Worm (Caenorhabditis elegans): Measurements from ENCODE around the gene srg-61.

The srg-61 gene

ce11 chrV:2718688-2719185 lies 21.4 kb downstream of the srg-61 start, which contains the start of gene srt-29:
srt-29 (minus strand) TSS chrV:2719135.
- TF ChIP-seq fkh-6 (tag; optimal IDR thresholded peaks at IDR 0.05) (no peak), pqm-1 (tag; optimal IDR thresholded peaks at IDR 0.05) (no peak), sox-2 (GFP tag; IDR thresholded peaks at IDR 0.05) (no peak), C08G9.2 (tag; optimal IDR thresholded peaks at IDR 0.05) (peak; percentile 7), gmeb-2 (tag; optimal IDR thresholded peaks at IDR 0.05) (no peak), tbx-2 (tag; optimal IDR thresholded peaks at IDR 0.05) (no peak), syd-9 (tag; optimal IDR thresholded peaks at IDR 0.05) (no peak), F13H6.1 (tag; optimal IDR thresholded peaks at IDR 0.05) (no peak), T23F11.4 (GFP tag; optimal IDR thresholded peaks at IDR 0.05) (no peak)

- no peak for TF ChIP-seq ceh-24 (tag; optimal IDR thresholded peaks at IDR 0.05)
- no peak for TF ChIP-seq che-1 (tag; optimal IDR thresholded peaks at IDR 0.05)
- TF ChIP-seq fax-1 (tag; optimal IDR thresholded peaks at IDR 0.05), result no peak
- no peak for TF ChIP-seq hlh-30 (tag; optimal IDR thresholded peaks at IDR 0.05; ENCODE audit: insufficient read depth)
- no peak for TF ChIP-seq gmeb-2 (tag; optimal IDR thresholded peaks at IDR 0.05)
- no peak for TF ChIP-seq sox-2 (GFP tag; IDR thresholded peaks at IDR 0.05)
- TF ChIP-seq pha-2 (tag; optimal IDR thresholded peaks at IDR 0.05), result no peak
- no peak for TF ChIP-seq rnt-1 (tag; optimal IDR thresholded peaks at IDR 0.05)
- no peak for TF ChIP-seq ahr-1 (tag; optimal IDR thresholded peaks at IDR 0.05)
- no peak for TF ChIP-seq T23F11.4 (GFP tag; optimal IDR thresholded peaks at IDR 0.05)
Measured at ce11 chrV:2716933-2717332, 23.2 kb downstream of the srg-61 start.

ce11 chrV:2713532-2713931 lies 26.6 kb downstream of the srg-61 start, which contains the start of gene srt-28:
srt-28 (minus strand) TSS chrV:2713632.
- no peak for TF ChIP-seq zip-5 (tag; optimal IDR thresholded peaks at IDR 0.05)
- no peak for TF ChIP-seq unc-86 (tag; optimal IDR thresholded peaks at IDR 0.05)
- no peak for TF ChIP-seq ceh-14 (tag; optimal IDR thresholded peaks at IDR 0.05)
- no peak for TF ChIP-seq ceh-2 (tag; optimal IDR thresholded peaks at IDR 0.05)
- TF ChIP-seq pros-1 (tag; optimal IDR thresholded peaks at IDR 0.05), result no peak
- no peak for TF ChIP-seq unc-42 (tag; optimal IDR thresholded peaks at IDR 0.05)

ce11 chrV:2711429-2711828 lies 28.7 kb downstream of the srg-61 start, which contains the start of gene C24B9.3:
C24B9.3 (minus strand) TSS chrV:2711599.
- TF ChIP-seq ama-1 (optimal IDR thresholded peaks at IDR 0.05), result no peak
- no peak for TF ChIP-seq ceh-24 (tag; optimal IDR thresholded peaks at IDR 0.05)
- peak; percentile 29 for TF ChIP-seq elt-2 (tag; optimal IDR thresholded peaks at IDR 0.05)

ce11 chrV:2710192-2710591 lies 29.9 kb downstream of the srg-61 start:
- no peak for TF ChIP-seq hlh-15 (tag; optimal IDR thresholded peaks at IDR 0.05)
- peak; percentile 54 for TF ChIP-seq nfya-1 (tag; optimal IDR thresholded peaks at IDR 0.05)
- TF ChIP-seq Y22D7AL.16 (tag; optimal IDR thresholded peaks at IDR 0.05), result no peak
- no peak for TF ChIP-seq C38D4.7 (GFP tag; optimal IDR thresholded peaks at IDR 0.05)
- no peak for TF ChIP-seq pag-3 (tag; optimal IDR thresholded peaks at IDR 0.05; ENCODE audit: borderline replicate concordance)
- no peak for TF ChIP-seq hlh-30 (tag; optimal IDR thresholded peaks at IDR 0.05; ENCODE audit: insufficient read depth)
- TF ChIP-seq T23F11.4 (GFP tag; optimal IDR thresholded peaks at IDR 0.05), result no peak

- no peak for TF ChIP-seq fkh-6 (tag; optimal IDR thresholded peaks at IDR 0.05)
- no peak for TF ChIP-seq npax-4 (tag; optimal IDR thresholded peaks at IDR 0.05)
- TF ChIP-seq pha-2 (tag; optimal IDR thresholded peaks at IDR 0.05), result no peak
- no peak for TF ChIP-seq lim-6 (tag; optimal IDR thresholded peaks at IDR 0.05)
- no peak for TF ChIP-seq nfya-1 (tag; optimal IDR thresholded peaks at IDR 0.05)
- no peak for TF ChIP-seq elt-4 (tag; optimal IDR thresholded peaks at IDR 0.05)
- TF ChIP-seq ets-4 (tag; optimal IDR thresholded peaks at IDR 0.05), result no peak
- no peak for TF ChIP-seq ceh-18 (tag; optimal IDR thresholded peaks at IDR 0.05)
Measured at ce11 chrV:2706379-2706778, 33.7 kb downstream of the srg-61 start.

Measured in whole organism, late embryonic.